Worm (Caenorhabditis elegans) whole organism, L1 larva: Measurements from ENCODE around the gene F07B10.7.

Source experiments
- grh-1 ChIP-seq: fragments of 200-800 bp; sonication (Bioruptor generic); IDR thresholded peaks from 2 replicates; pipeline ENCODE4 v1.3.6; 2022; ENCODE audit warnings: missing genetic modification reagents, missing genetic modification characterization, missing compliant biosample characterization
- hlh-17 ChIP-seq: fragments of 200-800 bp; sonication (Bioruptor generic); optimal IDR thresholded peaks from 2 replicates; lab custom pipeline; 2018; ENCODE audit warnings: missing genetic modification characterization, mild to moderate bottlenecking, missing compliant biosample characterization, moderate library complexity, borderline replicate concordance
- jun-1 ChIP-seq: fragments of 150-350 bp; optimal IDR thresholded peaks from 2 replicates; lab custom pipeline; 2014; ENCODE audit warnings: missing biosample characterization, missing genetic modification reagents, missing genetic modification characterization
- mep-1 ChIP-seq: fragments of 150-350 bp; optimal IDR thresholded peaks from 2 replicates; lab custom pipeline; 2014; ENCODE audit warnings: missing biosample characterization, missing genetic modification characterization
- nhr-47 ChIP-seq: sonication (generic microtip); optimal IDR thresholded peaks from 2 replicates; lab custom pipeline; 2016; ENCODE audit warnings: mild to moderate bottlenecking, missing genetic modification characterization, moderate library complexity, missing compliant biosample characterization
- skn-1 ChIP-seq: fragments of 150-350 bp; optimal IDR thresholded peaks from 2 replicates; lab custom pipeline; 2014; ENCODE audit warnings: missing biosample characterization, missing genetic modification characterization
- unc-86 ChIP-seq: sonication (generic microtip); optimal IDR thresholded peaks from 2 replicates; lab custom pipeline; 2016; ENCODE audit warnings: missing genetic modification characterization, missing compliant biosample characterization

- no peak for TF ChIP-seq hlh-17 (GFP tag; lab: Kevin White, UChicago)
- TF ChIP-seq mep-1 (tag; lab: Kevin White, UChicago) = no peak
- no peak for TF ChIP-seq jun-1 (tag; lab: Kevin White, UChicago)
- TF ChIP-seq unc-86 (tag; lab: Kevin White, UChicago) = no peak
- TF ChIP-seq skn-1 (tag; lab: Kevin White, UChicago) = no peak
- TF ChIP-seq nhr-47 (tag; lab: Kevin White, UChicago) = no peak
- no peak for TF ChIP-seq grh-1 (GFP tag; lab: Robert Waterston, UW)
These were observed 24.6 kb downstream of the F07B10.7 start for ce11 chrV:11235876-11236275.
